Fruit fly (Drosophila melanogaster) whole organism, embryonic: ENCODE results near the gene CG43339.

Experiments used
- B-H2 ChIP-seq: fragments of 200-800 bp; sonication (Bioruptor generic); optimal IDR thresholded peaks from 2 replicates; lab custom pipeline; 2018; ENCODE audit warnings: missing biosample characterization, mild to moderate bottlenecking, missing genetic modification characterization
- BtbVII ChIP-seq: fragments of 200-800 bp; sonication (Bioruptor generic); optimal IDR thresholded peaks from 3 replicates; lab custom pipeline; 2017; ENCODE audit warnings: missing biosample characterization, mild to moderate bottlenecking, missing genetic modification characterization
- CG10267 ChIP-seq: fragments of 200-800 bp; sonication (Bioruptor generic); optimal IDR thresholded peaks from 2 replicates; lab custom pipeline; 2018; ENCODE audit warnings: missing biosample characterization, mild to moderate bottlenecking, missing genetic modification characterization, moderate library complexity
- CG11456 ChIP-seq: fragments of 200-800 bp; sonication (Bioruptor generic); IDR thresholded peaks from 3 replicates; pipeline ENCODE4 v1.3.6; 2022; ENCODE audit warnings: missing biosample characterization, missing genetic modification characterization
- CG11723 ChIP-seq: fragments of 200-800 bp; sonication (Bioruptor generic); optimal IDR thresholded peaks from 2 replicates; lab custom pipeline; 2017; ENCODE audit warnings: missing biosample characterization, mild to moderate bottlenecking, missing genetic modification characterization
- CG12155 ChIP-seq: fragments of 200-800 bp; sonication (Bioruptor generic); optimal IDR thresholded peaks from 3 replicates; lab custom pipeline; 2016; ENCODE audit warnings: missing biosample characterization, missing genetic modification characterization
- CG12744 ChIP-seq: fragments of 200-800 bp; sonication (Bioruptor generic); optimal IDR thresholded peaks from 2 replicates; lab custom pipeline; 2016; ENCODE audit warnings: missing biosample characterization, missing genetic modification characterization
- CG13123 ChIP-seq: fragments of 200-800 bp; sonication (Bioruptor generic); optimal IDR thresholded peaks from 2 replicates; lab custom pipeline; 2016; ENCODE audit warnings: missing biosample characterization, missing genetic modification characterization
- CG14710 ChIP-seq: fragments of 200-800 bp; sonication (Bioruptor generic); optimal IDR thresholded peaks from 3 replicates; lab custom pipeline; 2019; ENCODE audit warnings: missing biosample characterization, mild to moderate bottlenecking, missing genetic modification characterization, moderate library complexity
- CG14860 ChIP-seq: fragments of 200-800 bp; sonication (Bioruptor generic); IDR thresholded peaks from 3 replicates; pipeline ENCODE4 v1.3.6; 2022; ENCODE audit warnings: missing biosample characterization, missing genetic modification characterization; ENCODE audit not compliant: partially characterized antibody
- CG1602 ChIP-seq: fragments of 200-800 bp; sonication (Bioruptor generic); optimal IDR thresholded peaks from 3 replicates; lab custom pipeline; 2016; ENCODE audit warnings: missing biosample characterization, missing genetic modification characterization
- CG16813 ChIP-seq: fragments of 200-800 bp; sonication (Bioruptor generic); IDR thresholded peaks from 3 replicates; pipeline ENCODE4 v1.3.6; 2022; ENCODE audit warnings: missing biosample characterization, missing genetic modification characterization; ENCODE audit not compliant: partially characterized antibody
- CG18011 ChIP-seq: fragments of 200-800 bp; sonication (Bioruptor generic); optimal IDR thresholded peaks from 2 replicates; lab custom pipeline; 2017; ENCODE audit warnings: missing biosample characterization, missing genetic modification characterization, mild to moderate bottlenecking, moderate library complexity, missing genotype
- CG18599 ChIP-seq: fragments of 200-800 bp; sonication (Bioruptor generic); optimal IDR thresholded peaks from 3 replicates; lab custom pipeline; 2017; ENCODE audit warnings: missing biosample characterization, missing genetic modification characterization, mild to moderate bottlenecking, moderate library complexity, missing genetic modification reagents
- CG7271 ChIP-seq: fragments of 200-800 bp; sonication (Bioruptor generic); optimal IDR thresholded peaks from 2 replicates; lab custom pipeline; 2018; ENCODE audit warnings: missing biosample characterization, mild to moderate bottlenecking, missing genetic modification characterization, moderate library complexity
- CG7357 ChIP-seq: fragments of 200-800 bp; sonication (Bioruptor generic); IDR thresholded peaks from 3 replicates; pipeline ENCODE4 v1.3.6; 2022; ENCODE audit warnings: missing biosample characterization, missing genetic modification characterization
- CG7745 ChIP-seq: fragments of 200-800 bp; sonication (Bioruptor generic); optimal IDR thresholded peaks from 2 replicates; lab custom pipeline; 2018; ENCODE audit warnings: missing biosample characterization, mild to moderate bottlenecking, missing genetic modification characterization, moderate library complexity
- CG7928 ChIP-seq: fragments of 200-800 bp; sonication (Bioruptor generic); optimal IDR thresholded peaks from 2 replicates; lab custom pipeline; 2017; ENCODE audit warnings: missing biosample characterization, mild to moderate bottlenecking, missing genetic modification characterization
- CG9437 ChIP-seq: fragments of 200-800 bp; sonication (Bioruptor generic); optimal IDR thresholded peaks from 2 replicates; lab custom pipeline; 2018; ENCODE audit warnings: missing biosample characterization, mild to moderate bottlenecking, missing genetic modification characterization
- D19A ChIP-seq: fragments of 200-800 bp; optimal IDR thresholded peaks from 3 replicates; lab custom pipeline; 2019; ENCODE audit warnings: missing biosample characterization, mild to moderate bottlenecking, missing genetic modification characterization, moderate library complexity
- Dip2 ChIP-seq: fragments of 200-800 bp; sonication (Bioruptor generic); IDR thresholded peaks from 2 replicates; pipeline ENCODE4 v1.3.6; 2022; ENCODE audit warnings: missing biosample characterization, missing genetic modification characterization
- Elba2 ChIP-seq: fragments of 200-800 bp; sonication (Bioruptor generic); optimal IDR thresholded peaks from 3 replicates; lab custom pipeline; 2016; ENCODE audit warnings: missing biosample characterization, missing genetic modification characterization
- Fer1 ChIP-seq: fragments of 200-800 bp; sonication (Bioruptor generic); optimal IDR thresholded peaks from 2 replicates; lab custom pipeline; 2017; ENCODE audit warnings: missing biosample characterization, mild to moderate bottlenecking, missing genetic modification characterization
- Hsf ChIP-seq: fragments of 200-800 bp; sonication (Bioruptor generic); optimal IDR thresholded peaks from 3 replicates; lab custom pipeline; 2016; ENCODE audit warnings: missing biosample characterization, missing genetic modification characterization
- Max ChIP-seq: fragments of 200-800 bp; sonication (Bioruptor generic); optimal IDR thresholded peaks from 2 replicates; lab custom pipeline; 2016; ENCODE audit warnings: missing biosample characterization, mild to moderate bottlenecking, missing genetic modification characterization
- PHDP ChIP-seq: fragments of 200-800 bp; sonication (Bioruptor generic); optimal IDR thresholded peaks from 3 replicates; lab custom pipeline; 2018; ENCODE audit warnings: missing biosample characterization, mild to moderate bottlenecking, missing genetic modification characterization, moderate library complexity
- TFAM ChIP-seq: fragments of 200-800 bp; sonication (Bioruptor generic); optimal IDR thresholded peaks from 2 replicates; lab custom pipeline; 2017; ENCODE audit warnings: missing biosample characterization, missing genetic modification characterization, inconsistent platforms
- Taf1 ChIP-seq: fragments of 200-800 bp; sonication (Bioruptor generic); IDR thresholded peaks from 2 replicates; pipeline ENCODE4 v1.3.6; 2022; ENCODE audit warnings: missing biosample characterization, missing genetic modification characterization
- Vsx1 ChIP-seq: fragments of 200-800 bp; sonication (Bioruptor generic); optimal IDR thresholded peaks from 2 replicates; lab custom pipeline; 2017; ENCODE audit warnings: missing biosample characterization, mild to moderate bottlenecking, missing genetic modification characterization, missing genetic modification reagents
- Xbp1 ChIP-seq: fragments of 200-800 bp; sonication (Bioruptor generic); optimal IDR thresholded peaks from 3 replicates; lab custom pipeline; 2016; ENCODE audit warnings: missing biosample characterization, mild to moderate bottlenecking, missing genetic modification characterization
- az2 ChIP-seq: fragments of 200-800 bp; sonication (Bioruptor generic); optimal IDR thresholded peaks from 3 replicates; lab custom pipeline; 2016; ENCODE audit warnings: missing biosample characterization, missing genetic modification characterization
- corto ChIP-seq: fragments of 200-800 bp; sonication (Bioruptor generic); optimal IDR thresholded peaks from 2 replicates; lab custom pipeline; 2016; ENCODE audit warnings: missing biosample characterization, mild to moderate bottlenecking, missing genetic modification characterization, moderate library complexity
- dmrt11E ChIP-seq: fragments of 200-800 bp; sonication (Bioruptor generic); optimal IDR thresholded peaks from 3 replicates; lab custom pipeline; 2018; ENCODE audit warnings: missing biosample characterization, mild to moderate bottlenecking, missing genetic modification characterization, moderate library complexity
- emc ChIP-seq: fragments of 200-800 bp; sonication (Bioruptor generic); optimal IDR thresholded peaks from 2 replicates; lab custom pipeline; 2016; ENCODE audit warnings: missing biosample characterization, missing genetic modification characterization
- gcm2 ChIP-seq: fragments of 200-800 bp; sonication (Bioruptor generic); optimal IDR thresholded peaks from 2 replicates; lab custom pipeline; 2016; ENCODE audit warnings: missing biosample characterization, missing genetic modification characterization
- grau ChIP-seq: fragments of 200-800 bp; optimal IDR thresholded peaks from 3 replicates; lab custom pipeline; 2019; ENCODE audit warnings: missing biosample characterization, mild to moderate bottlenecking, missing genetic modification characterization, moderate library complexity
- hbn ChIP-seq: fragments of 200-800 bp; sonication (Bioruptor generic); IDR thresholded peaks from 2 replicates; pipeline ENCODE4 v1.3.6; 2022; ENCODE audit warnings: missing biosample characterization, missing genetic modification characterization; ENCODE audit not compliant: partially characterized antibody
- ken ChIP-seq: fragments of 200-800 bp; sonication (Bioruptor generic); IDR thresholded peaks from 3 replicates; pipeline ENCODE4 v1.3.6; 2022; ENCODE audit warnings: missing biosample characterization, missing genetic modification characterization
- lov ChIP-seq, 2 experiments: fragments of 200-800 bp in 1 of 2; fragments of >200 bp in 1 of 2; sonication (Bioruptor generic) in 1 of 2; IDR thresholded peaks in 1 of 2; optimal IDR thresholded peaks in 1 of 2; 2 replicates in 1 of 2; 3 replicates in 1 of 2; pipeline versions ENCODE4 v1.3.6 to Lab custom; 2017 to 2022; ENCODE audit warnings: missing biosample characterization in 1 of 2, missing genetic modification characterization in 1 of 2
- org-1 ChIP-seq: fragments of 200-800 bp; sonication (Bioruptor generic); optimal IDR thresholded peaks from 2 replicates; lab custom pipeline; 2017; ENCODE audit warnings: missing biosample characterization, missing genetic modification characterization
- pb ChIP-seq: fragments of 200-800 bp; sonication (Bioruptor generic); optimal IDR thresholded peaks from 3 replicates; lab custom pipeline; 2016; ENCODE audit warnings: missing biosample characterization, missing genetic modification characterization
- prd ChIP-seq, 3 experiments: fragments of >200 bp in 2 of 3; fragments of 200-800 bp in 1 of 3; sonication (Bioruptor generic) in 1 of 3; optimal IDR thresholded peaks in 2 of 3; IDR thresholded peaks in 1 of 3; 2 replicates in 2 of 3; 3 replicates in 1 of 3; pipeline versions ENCODE4 v1.3.6 to Lab custom; 2017 to 2022; ENCODE audit warnings: missing biosample characterization in 1 of 3, missing genetic modification characterization in 1 of 3
- ranshi ChIP-seq: fragments of 200-800 bp; sonication (Bioruptor generic); IDR thresholded peaks from 2 replicates; pipeline ENCODE4 v1.3.6; 2022; ENCODE audit warnings: missing biosample characterization, missing genetic modification characterization
- rib ChIP-seq: fragments of 200-800 bp; sonication (Bioruptor generic); IDR thresholded peaks from 2 replicates; pipeline ENCODE4 v1.3.6; 2022; ENCODE audit warnings: missing biosample characterization, missing genetic modification characterization
- sd ChIP-seq: fragments of 200-800 bp; sonication (Bioruptor generic); optimal IDR thresholded peaks from 3 replicates; lab custom pipeline; 2018; ENCODE audit warnings: missing biosample characterization, mild to moderate bottlenecking, missing genetic modification characterization, moderate library complexity
- ttk ChIP-seq: fragments of 200-800 bp; sonication (Bioruptor generic); IDR thresholded peaks from 2 replicates; pipeline ENCODE4 v2.1.2; 2022; ENCODE audit warnings: missing biosample characterization, missing genetic modification characterization
- tx ChIP-seq: fragments of 200-800 bp; sonication (Bioruptor generic); optimal IDR thresholded peaks from 2 replicates; lab custom pipeline; 2016; ENCODE audit warnings: missing biosample characterization, missing genetic modification characterization
- unc-4 ChIP-seq: fragments of 200-800 bp; sonication (Bioruptor generic); IDR thresholded peaks from 2 replicates; pipeline ENCODE4 v1.3.6; 2022; ENCODE audit warnings: missing biosample characterization, missing genetic modification characterization; ENCODE audit not compliant: partially characterized antibody
- unpg ChIP-seq: fragments of 200-800 bp; sonication (Bioruptor generic); optimal IDR thresholded peaks from 3 replicates; lab custom pipeline; 2018; ENCODE audit warnings: missing biosample characterization, mild to moderate bottlenecking, missing genetic modification characterization, moderate library complexity
- zen ChIP-seq: fragments of 200-800 bp; sonication (Bioruptor generic); optimal IDR thresholded peaks from 3 replicates; lab custom pipeline; 2018; ENCODE audit warnings: missing biosample characterization, mild to moderate bottlenecking, missing genetic modification characterization, moderate library complexity

Gene CG43339

DNA sequence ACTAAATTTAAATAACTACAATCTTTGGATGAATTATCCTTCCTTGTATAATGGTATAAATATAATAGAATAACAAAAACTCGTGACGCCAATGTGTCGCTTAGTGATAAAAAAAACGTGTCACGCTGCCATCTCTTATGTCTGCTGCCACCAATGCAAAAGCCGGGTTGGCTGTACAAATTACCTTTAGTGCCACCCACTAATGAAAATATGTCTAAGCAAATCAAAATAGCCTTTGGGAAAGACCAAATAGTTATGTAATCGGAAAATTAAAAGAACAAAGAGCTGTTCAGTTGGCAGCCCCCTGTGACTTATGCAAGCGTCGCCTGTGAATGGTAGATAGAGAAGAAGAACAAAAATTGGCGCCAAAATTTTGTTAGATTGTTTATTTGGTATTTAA lies 16.3 kb upstream of the CG43339 start, which contains the start of gene CG10336 (continued):
- TF ChIP-seq lov (optimal IDR thresholded peaks at IDR 0.05; lab: Kevin White, UChicago): no peak
- TF ChIP-seq lov (GFP tag; IDR thresholded peaks at IDR 0.05; lab: Robert Waterston, UW): no peak
- no peak for TF ChIP-seq CG7928 (GFP tag; lab: Kevin White, UChicago)
- TF ChIP-seq corto (GFP tag; lab: Kevin White, UChicago): no peak
- no peak for TF ChIP-seq Fer1 (GFP tag; lab: Kevin White, UChicago)
- no peak; the same call in 2 of the 3 replicates for TF ChIP-seq CG14860
- TF ChIP-seq CG13123: no peak
- no peak for TF ChIP-seq rib (GFP tag; lab: Robert Waterston, UW)
- no peak for TF ChIP-seq CG7271
- no peak for TF ChIP-seq CG7745
- no peak for TF ChIP-seq tx (GFP tag; lab: Kevin White, UChicago)
- TF ChIP-seq unpg (GFP tag; lab: Kevin White, UChicago): no peak
- no peak for TF ChIP-seq ttk (GFP tag; lab: Robert Waterston, UW)
- TF ChIP-seq D19A (tag; lab: Kevin White, UChicago): no peak
- TF ChIP-seq gcm2 (GFP tag; lab: Kevin White, UChicago): no peak
- no peak for TF ChIP-seq sd (tag; lab: Kevin White, UChicago)
- no peak for TF ChIP-seq CG7357 (GFP tag; lab: Robert Waterston, UW)
- TF ChIP-seq dmrt11E: no peak
- no peak for TF ChIP-seq Max
- no peak for TF ChIP-seq ken (GFP tag; lab: Robert Waterston, UW)
- no peak for TF ChIP-seq CG18599
- TF ChIP-seq Dip2: no peak
- no peak for TF ChIP-seq Hsf
- TF ChIP-seq TFAM (GFP tag; lab: Kevin White, UChicago): no peak
- no peak for TF ChIP-seq emc (GFP tag; lab: Kevin White, UChicago)
- no peak for TF ChIP-seq Taf1 (GFP tag; lab: Robert Waterston, UW)
- no peak for TF ChIP-seq org-1 (GFP tag; lab: Kevin White, UChicago)
- TF ChIP-seq grau (tag; lab: Kevin White, UChicago): no peak
- TF ChIP-seq unc-4 (GFP tag; lab: Robert Waterston, UW): peak; percentile 39; the same call in 1 of the 2 replicates
- peak; percentile 49 for TF ChIP-seq CG16813 (GFP tag; lab: Robert Waterston, UW)
- TF ChIP-seq CG10267: no peak
- no peak for TF ChIP-seq ranshi
- TF ChIP-seq zen (tag; lab: Kevin White, UChicago): no peak
- no peak for TF ChIP-seq CG12155
- no peak for TF ChIP-seq CG12744 (GFP tag; lab: Kevin White, UChicago)
- TF ChIP-seq Vsx1: no peak
- TF ChIP-seq Xbp1 (GFP tag; lab: Kevin White, UChicago): no peak
- TF ChIP-seq CG18011 (GFP tag; lab: Kevin White, UChicago): no peak
- TF ChIP-seq CG11456: no peak
- no peak for TF ChIP-seq BtbVII (GFP tag; lab: Kevin White, UChicago)
- TF ChIP-seq CG1602 (GFP tag; lab: Kevin White, UChicago): no peak
- TF ChIP-seq B-H2: no peak
- no peak for TF ChIP-seq prd (optimal IDR thresholded peaks at IDR 0.05; lab: Kevin White, UChicago)
- TF ChIP-seq prd (GFP tag; IDR thresholded peaks at IDR 0.05; lab: Robert Waterston, UW): no peak
- no peak for TF ChIP-seq az2 (GFP tag; lab: Kevin White, UChicago)
- no peak for TF ChIP-seq CG9437 (GFP tag; lab: Kevin White, UChicago)
- TF ChIP-seq Elba2 (GFP tag; lab: Kevin White, UChicago): no peak
- no peak for TF ChIP-seq CG11723 (GFP tag; lab: Kevin White, UChicago)
- no peak for TF ChIP-seq pb
- no peak for TF ChIP-seq PHDP (tag; lab: Kevin White, UChicago)
- peak; percentile 59 for TF ChIP-seq hbn (GFP tag; lab: Robert Waterston, UW)
- peak; percentile 21 for TF ChIP-seq CG14710 (tag; lab: Kevin White, UChicago)
